Worm (Caenorhabditis elegans): ENCODE measurements around the gene clec-61.
A peak's percentile ranks its signal among the peaks of the same experiment; 100 is the strongest.

The clec-61 gene

ce11 chrII:10502491-10503063 is 12.2 kb upstream of the clec-61 start, which contains the start of gene myrf-1:
myrf-1 (minus strand) TSS chrII:10502541.
- TF ChIP-seq mbf-1 (tag; optimal IDR thresholded peaks at IDR 0.05) (no peak), lin-13 (GFP tag; optimal IDR thresholded peaks at IDR 0.05) (peak; percentile 72), nhr-21 (tag; optimal IDR thresholded peaks at IDR 0.05) (peak; percentile 82), ceh-82 (tag; optimal IDR thresholded peaks at IDR 0.05) (no peak), nhr-77 (tag; optimal IDR thresholded peaks at IDR 0.05) (no peak), crh-2 (tag; optimal IDR thresholded peaks at IDR 0.05) (peak; percentile 84), unc-62 (GFP tag; optimal IDR thresholded peaks at IDR 0.05) (no peak), sma-3 (GFP tag; optimal IDR thresholded peaks at IDR 0.05) (peak; percentile 85), elt-3 (tag; optimal IDR thresholded peaks at IDR 0.05) (no peak), lsy-2 (tag; optimal IDR thresholded peaks at IDR 0.05) (peak; percentile 39 to 81), fos-1 (tag; optimal IDR thresholded peaks at IDR 0.05) (peak; percentile 84), dmd-4 (tag; optimal IDR thresholded peaks at IDR 0.05) (no peak), ztf-1 (GFP tag; conservative IDR thresholded peaks at IDR 0.05) (no peak), ceh-16 (tag; optimal IDR thresholded peaks at IDR 0.05) (peak; percentile 74), nhr-10 (tag; optimal IDR thresholded peaks at IDR 0.05) (no peak), alr-1 (tag; optimal IDR thresholded peaks at IDR 0.05) (no peak), zag-1 (tag; optimal IDR thresholded peaks at IDR 0.05) (peak; percentile 93), unc-55 (GFP tag; optimal IDR thresholded peaks at IDR 0.05) (peak; percentile 80), nhr-6 (tag; optimal IDR thresholded peaks at IDR 0.05) (no peak), R02D3.7 (tag; optimal IDR thresholded peaks at IDR 0.05) (no peak), lin-11 (tag; optimal IDR thresholded peaks at IDR 0.05) (peak; percentile 86), ztf-4 (tag; optimal IDR thresholded peaks at IDR 0.05) (peak; percentile 63), aly-2 (tag; optimal IDR thresholded peaks at IDR 0.05) (no peak), nhr-25 (tag; optimal IDR thresholded peaks at IDR 0.05) (peak; percentile 63), lin-39 (tag; optimal IDR thresholded peaks at IDR 0.05) (no peak), unc-39 (tag; optimal IDR thresholded peaks at IDR 0.05) (no peak), blmp-1 (tag; optimal IDR thresholded peaks at IDR 0.05; ENCODE audit: insufficient read depth) (peak; percentile 50), ZK546.5 (tag; optimal IDR thresholded peaks at IDR 0.05) (no peak), ama-1 (optimal IDR thresholded peaks at IDR 0.05) (no peak), nhr-129 (tag; optimal IDR thresholded peaks at IDR 0.05) (peak; percentile 84), elt-1 (tag; optimal IDR thresholded peaks at IDR 0.05) (peak; percentile 28), nhr-11 (tag; optimal IDR thresholded peaks at IDR 0.05) (no peak), F13H6.1 (tag; optimal IDR thresholded peaks at IDR 0.05) (peak; percentile 97), mdl-1 (tag; optimal IDR thresholded peaks at IDR 0.05) (peak; percentile 64 to 85), sma-9 (GFP tag; optimal IDR thresholded peaks at IDR 0.05) (peak; percentile 93), sma-9 (tag; optimal IDR thresholded peaks at IDR 0.05) (no peak), nhr-12 (tag; optimal IDR thresholded peaks at IDR 0.05) (no peak), nhr-23 (tag; optimal IDR thresholded peaks at IDR 0.05) (no peak), peb-1 (tag; optimal IDR thresholded peaks at IDR 0.05) (peak; percentile 92), snpc-4 (tag; optimal IDR thresholded peaks at IDR 0.05) (peak; percentile 25), egl-27 (tag; optimal IDR thresholded peaks at IDR 0.05) (peak; percentile 86), C34F6.9 (tag; optimal IDR thresholded peaks at IDR 0.05) (peak; percentile 85), gmeb-1 (tag; optimal IDR thresholded peaks at IDR 0.05) (peak; percentile 71), Y55F3AM.14 (GFP tag; optimal IDR thresholded peaks at IDR 0.05) (peak; percentile 84), sem-4 (tag; optimal IDR thresholded peaks at IDR 0.05) (peak; percentile 79), skn-1 (tag; optimal IDR thresholded peaks at IDR 0.05) (no peak), nhr-237 (tag; optimal IDR thresholded peaks at IDR 0.05) (no peak), mab-5 (tag; optimal IDR thresholded peaks at IDR 0.05) (peak; percentile 37), ztf-11 (tag; optimal IDR thresholded peaks at IDR 0.05) (no peak)
